Fruit fly (Drosophila melanogaster) whole organism, embryonic: Measurements from ENCODE around the gene CG15337.
A peak's percentile ranks its signal among the peaks of the same experiment; 100 is the strongest.

ENCODE experiments used
- ATbp ChIP-seq: fragments of 200-800 bp; sonication (Bioruptor generic); optimal IDR thresholded peaks from 2 replicates; lab custom pipeline; 2017; ENCODE audit warnings: missing biosample characterization, mild to moderate bottlenecking, missing genetic modification characterization, missing genetic modification reagents
- Adf1 ChIP-seq: fragments of 200-800 bp; sonication (Bioruptor generic); IDR thresholded peaks from 2 replicates; pipeline ENCODE4 v1.3.6; 2022; ENCODE audit warnings: missing biosample characterization, missing genetic modification characterization
- CG12299 ChIP-seq: fragments of 200-800 bp; sonication (Bioruptor generic); optimal IDR thresholded peaks from 2 replicates; lab custom pipeline; 2018; ENCODE audit warnings: missing biosample characterization, mild to moderate bottlenecking, missing genetic modification characterization
- CG1233 ChIP-seq: fragments of 200-800 bp; sonication (Bioruptor generic); optimal IDR thresholded peaks from 4 replicates; lab custom pipeline; 2018; ENCODE audit warnings: missing biosample characterization, mild to moderate bottlenecking, missing genetic modification characterization
- CG12659 ChIP-seq: fragments of 200-800 bp; sonication (Bioruptor generic); optimal IDR thresholded peaks from 3 replicates; lab custom pipeline; 2017; ENCODE audit warnings: mild to moderate bottlenecking, missing biosample characterization, missing genetic modification reagents, missing genetic modification characterization
- CG13775 ChIP-seq: fragments of 200-800 bp; sonication (Bioruptor generic); optimal IDR thresholded peaks from 3 replicates; lab custom pipeline; 2017; ENCODE audit warnings: missing biosample characterization, mild to moderate bottlenecking, missing genetic modification characterization
- CG14014 ChIP-seq: fragments of 200-800 bp; sonication (Bioruptor generic); IDR thresholded peaks from 2 replicates; pipeline ENCODE4 v1.3.6; 2022; ENCODE audit warnings: missing biosample characterization, missing genetic modification characterization
- CG16815 ChIP-seq: fragments of 200-800 bp; sonication (Bioruptor generic); optimal IDR thresholded peaks from 3 replicates; lab custom pipeline; 2017; ENCODE audit warnings: missing biosample characterization, mild to moderate bottlenecking, missing genetic modification characterization
- CG16863 ChIP-seq: fragments of 200-800 bp; sonication (Bioruptor generic); optimal IDR thresholded peaks from 3 replicates; lab custom pipeline; 2016; ENCODE audit warnings: missing biosample characterization, missing genetic modification characterization
- CG18262 ChIP-seq: fragments of 200-800 bp; optimal IDR thresholded peaks from 3 replicates; lab custom pipeline; 2019; ENCODE audit warnings: missing biosample characterization, mild to moderate bottlenecking, missing genetic modification characterization, moderate library complexity
- CG1832 ChIP-seq: fragments of 200-800 bp; sonication (Bioruptor generic); optimal IDR thresholded peaks from 2 replicates; lab custom pipeline; 2017; ENCODE audit warnings: missing biosample characterization, mild to moderate bottlenecking, missing genetic modification characterization, inconsistent platforms
- CG18476 ChIP-seq: fragments of 200-800 bp; sonication (Bioruptor generic); optimal IDR thresholded peaks from 2 replicates; lab custom pipeline; 2016; ENCODE audit warnings: missing biosample characterization, mild to moderate bottlenecking, missing genetic modification characterization
- CG18619 ChIP-seq: fragments of 200-800 bp; sonication (Bioruptor generic); optimal IDR thresholded peaks from 3 replicates; lab custom pipeline; 2017; ENCODE audit warnings: missing biosample characterization, mild to moderate bottlenecking, missing genetic modification characterization
- CG32772 ChIP-seq: fragments of 200-800 bp; sonication (Bioruptor generic); IDR thresholded peaks from 2 replicates; pipeline ENCODE4 v1.3.6; 2022; ENCODE audit warnings: missing biosample characterization, missing genetic modification characterization
- CG4424 ChIP-seq: fragments of 200-800 bp; sonication (Bioruptor generic); optimal IDR thresholded peaks from 3 replicates; lab custom pipeline; 2016; ENCODE audit warnings: missing biosample characterization, missing genetic modification characterization
- CG4854 ChIP-seq: fragments of 200-800 bp; sonication (Bioruptor generic); optimal IDR thresholded peaks from 2 replicates; lab custom pipeline; 2016; ENCODE audit warnings: missing biosample characterization, missing genetic modification characterization, inconsistent platforms
- CG6654 ChIP-seq: fragments of 200-800 bp; sonication (Bioruptor generic); optimal IDR thresholded peaks from 2 replicates; lab custom pipeline; 2017; ENCODE audit warnings: missing biosample characterization, mild to moderate bottlenecking, missing genetic modification characterization
- CG6765 ChIP-seq: fragments of 200-800 bp; sonication (Bioruptor generic); optimal IDR thresholded peaks from 3 replicates; lab custom pipeline; 2017; ENCODE audit warnings: missing biosample characterization, mild to moderate bottlenecking, missing genetic modification characterization
- CG6813 ChIP-seq: fragments of 200-800 bp; sonication (Bioruptor generic); optimal IDR thresholded peaks from 2 replicates; lab custom pipeline; 2017; ENCODE audit warnings: missing biosample characterization, missing genetic modification characterization, mild to moderate bottlenecking, moderate library complexity, missing genetic modification reagents
- CG7372 ChIP-seq: fragments of 200-800 bp; sonication (Bioruptor generic); IDR thresholded peaks from 2 replicates; pipeline ENCODE4 v1.3.6; 2022; ENCODE audit warnings: missing biosample characterization, missing genetic modification characterization
- CG7556 ChIP-seq: fragments of 200-800 bp; sonication (Bioruptor generic); optimal IDR thresholded peaks from 2 replicates; lab custom pipeline; 2017; ENCODE audit warnings: missing biosample characterization, mild to moderate bottlenecking, missing genetic modification characterization
- CG7786 ChIP-seq: fragments of 200-800 bp; sonication (Bioruptor generic); optimal IDR thresholded peaks from 2 replicates; lab custom pipeline; 2016; ENCODE audit warnings: missing biosample characterization, missing genetic modification characterization
- CG9932 ChIP-seq: fragments of 200-800 bp; sonication (Bioruptor generic); IDR thresholded peaks from 2 replicates; pipeline ENCODE4 v1.3.6; 2022; ENCODE audit warnings: missing biosample characterization, missing genetic modification characterization
- Dip3 ChIP-seq: fragments of 200-800 bp; sonication (Bioruptor generic); optimal IDR thresholded peaks from 3 replicates; lab custom pipeline; 2016; ENCODE audit warnings: missing biosample characterization, missing genetic modification characterization
- Dll ChIP-seq: fragments of 200-800 bp; sonication (Bioruptor generic); IDR thresholded peaks from 4 replicates; pipeline ENCODE4 v1.3.6; 2022; ENCODE audit warnings: missing biosample characterization, missing genetic modification characterization; ENCODE audit not compliant: partially characterized antibody
- Drgx ChIP-seq: fragments of 200-800 bp; sonication (Bioruptor generic); IDR thresholded peaks from 2 replicates; pipeline ENCODE4 v1.3.6; 2022; ENCODE audit warnings: missing biosample characterization, missing genetic modification characterization
- Gug ChIP-seq: fragments of 200-800 bp; sonication (Bioruptor generic); IDR thresholded peaks from 4 replicates; pipeline ENCODE4 v1.3.6; 2022; ENCODE audit warnings: missing biosample characterization, missing genetic modification characterization
- Hmr ChIP-seq: fragments of 200-800 bp; sonication (Bioruptor generic); optimal IDR thresholded peaks from 3 replicates; lab custom pipeline; 2017; ENCODE audit warnings: mild to moderate bottlenecking, missing biosample characterization, missing genetic modification reagents, missing genetic modification characterization
- Mad ChIP-seq: fragments of 200-800 bp; sonication (Bioruptor generic); optimal IDR thresholded peaks from 2 replicates; lab custom pipeline; 2016; ENCODE audit warnings: missing biosample characterization, missing genetic modification characterization
- Med ChIP-seq: fragments of 200-800 bp; sonication (Bioruptor generic); peaks from one replicate; lab custom pipeline; 2016; ENCODE audit warnings: missing biosample characterization, missing genetic modification characterization, mild to moderate bottlenecking, inconsistent platforms, moderate library complexity
- Meics ChIP-seq: fragments of 200-800 bp; sonication (Bioruptor generic); optimal IDR thresholded peaks from 2 replicates; lab custom pipeline; 2017; ENCODE audit warnings: missing biosample characterization, mild to moderate bottlenecking, missing genetic modification characterization
- Oli ChIP-seq: fragments of 200-800 bp; sonication (Bioruptor generic); optimal IDR thresholded peaks from 2 replicates; lab custom pipeline; 2018; ENCODE audit warnings: missing biosample characterization, mild to moderate bottlenecking, missing genetic modification characterization, moderate library complexity
- Rfx ChIP-seq: fragments of 200-800 bp; sonication (Bioruptor generic); IDR thresholded peaks from 2 replicates; pipeline ENCODE4 v1.3.6; 2022; ENCODE audit warnings: missing biosample characterization, missing genetic modification characterization
- chinmo ChIP-seq: fragments of 200-800 bp; sonication (Bioruptor generic); IDR thresholded peaks from 4 replicates; pipeline ENCODE4 v1.3.6; 2022; ENCODE audit warnings: missing biosample characterization, missing genetic modification characterization; ENCODE audit not compliant: partially characterized antibody
- ci ChIP-seq: fragments of 200-800 bp; sonication (Bioruptor generic); IDR thresholded peaks from 3 replicates; pipeline ENCODE4 v1.3.6; 2022; ENCODE audit warnings: missing biosample characterization, missing genetic modification characterization
- fd3F ChIP-seq: fragments of 200-800 bp; sonication (Bioruptor generic); optimal IDR thresholded peaks from 2 replicates; lab custom pipeline; 2018; ENCODE audit warnings: missing biosample characterization, mild to moderate bottlenecking, missing genetic modification characterization, moderate library complexity
- grau ChIP-seq: fragments of 200-800 bp; optimal IDR thresholded peaks from 3 replicates; lab custom pipeline; 2019; ENCODE audit warnings: missing biosample characterization, mild to moderate bottlenecking, missing genetic modification characterization, moderate library complexity
- grn ChIP-seq: fragments of 200-800 bp; sonication (Bioruptor generic); optimal IDR thresholded peaks from 3 replicates; lab custom pipeline; 2017; ENCODE audit warnings: missing biosample characterization, missing genetic modification characterization
- ind ChIP-seq: fragments of 200-800 bp; sonication (Bioruptor generic); optimal IDR thresholded peaks from 3 replicates; lab custom pipeline; 2016; ENCODE audit warnings: missing biosample characterization, missing genetic modification characterization
- jumu ChIP-seq: fragments of 200-800 bp; sonication (Bioruptor generic); optimal IDR thresholded peaks from 3 replicates; lab custom pipeline; 2016; ENCODE audit warnings: missing biosample characterization, missing genetic modification characterization
- kni ChIP-seq: fragments of 200-800 bp; sonication (Bioruptor generic); optimal IDR thresholded peaks from 3 replicates; lab custom pipeline; 2017; ENCODE audit warnings: mild to moderate bottlenecking, missing biosample characterization, missing genetic modification reagents, missing genetic modification characterization
- lola ChIP-seq, 3 experiments: fragments of >200 bp in 2 of 3; fragments of 200-800 bp in 1 of 3; sonication (Bioruptor generic) in 1 of 3; optimal IDR thresholded peaks; 2 replicates each; lab custom pipeline; 2017 to 2019; ENCODE audit warnings: missing biosample characterization in 3 of 3, missing genetic modification characterization in 3 of 3, mild to moderate bottlenecking in 1 of 3, moderate library complexity in 1 of 3
- mam ChIP-seq: fragments of 200-800 bp; sonication (Bioruptor generic); optimal IDR thresholded peaks from 3 replicates; lab custom pipeline; 2016; ENCODE audit warnings: missing biosample characterization, missing genetic modification characterization
- nom ChIP-seq: fragments of 200-800 bp; sonication (Bioruptor generic); optimal IDR thresholded peaks from 2 replicates; lab custom pipeline; 2017; ENCODE audit warnings: missing biosample characterization, missing genetic modification characterization, mild to moderate bottlenecking, moderate library complexity, missing genetic modification reagents
- peb ChIP-seq: fragments of 200-800 bp; sonication (Bioruptor generic); IDR thresholded peaks from 2 replicates; pipeline ENCODE4 v1.3.6; 2022; ENCODE audit warnings: missing biosample characterization, missing genetic modification characterization
- psq ChIP-seq: fragments of 200-800 bp; sonication (Bioruptor generic); optimal IDR thresholded peaks from 2 replicates; lab custom pipeline; 2017; ENCODE audit warnings: missing biosample characterization, missing genetic modification characterization
- sens ChIP-seq: fragments of 200-800 bp; sonication (Bioruptor generic); peaks from one replicate; lab custom pipeline; 2016; ENCODE audit warnings: missing biosample characterization, missing genetic modification characterization
- slbo ChIP-seq: fragments of 200-800 bp; sonication (Bioruptor generic); IDR thresholded peaks from 2 replicates; pipeline ENCODE4 v1.3.6; 2022; ENCODE audit warnings: missing biosample characterization, missing genetic modification characterization
- sqz ChIP-seq: fragments of 200-800 bp; sonication (Bioruptor generic); optimal IDR thresholded peaks from 3 replicates; lab custom pipeline; 2018; ENCODE audit warnings: missing biosample characterization, mild to moderate bottlenecking, missing genetic modification characterization
- stwl ChIP-seq: fragments of 200-800 bp; sonication (Bioruptor generic); optimal IDR thresholded peaks from 3 replicates; lab custom pipeline; 2018; ENCODE audit warnings: missing biosample characterization, mild to moderate bottlenecking, missing genetic modification characterization, moderate library complexity
- usp ChIP-seq: fragments of >200 bp; optimal IDR thresholded peaks from 2 replicates; lab custom pipeline; 2017; ENCODE audit warnings: missing biosample characterization, missing genetic modification characterization
- vvl ChIP-seq: fragments of 200-800 bp; sonication (Bioruptor generic); IDR thresholded peaks from 2 replicates; pipeline ENCODE4 v1.3.6; 2022; ENCODE audit warnings: missing biosample characterization, missing genetic modification characterization
- zfh1 ChIP-seq: fragments of 200-800 bp; sonication (Bioruptor generic); IDR thresholded peaks from 3 replicates; pipeline ENCODE4 v1.3.6; 2022; ENCODE audit warnings: missing biosample characterization, missing genetic modification characterization

The CG15337 gene

dm6 chrX:8195449-8196156 lies 35.7 kb downstream of the CG15337 start (continued):
- TF ChIP-seq CG6654 (GFP tag; lab: Kevin White, UChicago) (peak; percentile 94), Dip3 (no peak), CG18619 (GFP tag; lab: Kevin White, UChicago) (no peak), CG7372 (GFP tag; lab: Robert Waterston, UW) (peak; percentile 34; the same call in 1 of the 2 replicates), CG12299 (tag; lab: Kevin White, UChicago) (no peak), CG32772 (GFP tag; lab: Robert Waterston, UW) (peak; percentile 30; the same call in 1 of the 2 replicates), slbo (GFP tag; lab: Robert Waterston, UW) (peak; percentile 39; the same call in 1 of the 2 replicates), CG16863 (GFP tag; lab: Kevin White, UChicago) (no peak), CG9932 (peak; percentile 6; the same call in 1 of the 2 replicates), CG7786 (GFP tag; lab: Kevin White, UChicago) (no peak), CG4854 (no peak), ind (no peak), ATbp (no peak), sqz (GFP tag; lab: Kevin White, UChicago) (peak; percentile 60), chinmo (peak; percentile 75; the same call in 1 of the 4 replicates), CG6765 (GFP tag; lab: Kevin White, UChicago) (no peak), ci (peak; percentile 26; the same call in 1 of the 3 replicates), Adf1 (GFP tag; lab: Robert Waterston, UW) (0 out of 2 replicates have a peak, but pooled peaks have one; percentile 21), CG14014 (GFP tag; lab: Robert Waterston, UW) (no peak), zfh1 (GFP tag; lab: Robert Waterston, UW) (no peak), CG6813 (GFP tag; lab: Kevin White, UChicago) (no peak), kni (peak; percentile 51), CG4424 (no peak), Hmr (GFP tag; lab: Kevin White, UChicago) (no peak), mam (no peak), grn (GFP tag; lab: Kevin White, UChicago) (no peak), psq (no peak), jumu (no peak), peb (no peak), usp (GFP tag; lab: Kevin White, UChicago) (no peak), CG1832 (peak; percentile 62), CG18476 (no peak), sens (GFP tag; lab: Kevin White, UChicago) (peak; percentile 26), Gug (no peak), stwl (tag; lab: Kevin White, UChicago) (no peak), nom (no peak), vvl (GFP tag; lab: Robert Waterston, UW) (0 out of 2 replicates have a peak, but pooled peaks have one; percentile 8)

DNA sequence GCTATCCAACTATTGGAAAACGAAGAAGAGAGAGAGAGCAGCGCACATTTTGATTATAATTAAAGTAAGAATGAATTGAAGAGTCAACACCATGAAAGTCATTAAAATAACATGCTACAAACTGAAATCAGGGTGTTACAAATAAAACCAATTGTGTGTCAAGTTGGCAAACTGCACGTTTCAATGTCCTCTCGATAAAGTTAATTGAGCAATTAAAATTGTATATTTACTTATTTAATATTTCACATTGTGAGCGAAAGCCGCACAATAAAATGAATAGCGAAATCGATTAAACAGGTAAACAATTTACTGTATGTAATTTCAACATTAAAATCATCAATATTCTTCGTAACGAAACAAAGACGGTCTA lies 36.3 kb downstream of the CG15337 start:
- peak; percentile 39 for TF ChIP-seq grau
- no peak for TF ChIP-seq Dll (GFP tag; lab: Robert Waterston, UW)
- peak; percentile 30 for TF ChIP-seq Meics
- TF ChIP-seq fd3F (GFP tag; lab: Kevin White, UChicago), result peak; percentile 12
- no peak for TF ChIP-seq Rfx (GFP tag; lab: Robert Waterston, UW)
- peak; percentile 20 for TF ChIP-seq Mad
- TF ChIP-seq lola (GFP tag; optimal IDR thresholded peaks at IDR 0.05; lab: Kevin White, UChicago), result peak in 1 of 3 experiments; percentile 34
- peak; percentile 35 for TF ChIP-seq CG18262 (tag; lab: Kevin White, UChicago)
- peak; percentile 2 for TF ChIP-seq CG16815 (GFP tag; lab: Kevin White, UChicago)
- peak; percentile 43 for TF ChIP-seq CG7556
- TF ChIP-seq Med (GFP tag; lab: Kevin White, UChicago), result peak; percentile 34
- no peak for TF ChIP-seq Drgx
- TF ChIP-seq CG1233 (GFP tag; lab: Kevin White, UChicago), result peak; percentile 9
- TF ChIP-seq Oli, result peak; percentile 1
- TF ChIP-seq CG13775 (GFP tag; lab: Kevin White, UChicago), result peak; percentile 2
- TF ChIP-seq CG12659 (GFP tag; lab: Kevin White, UChicago), result peak; percentile 2
